In the genomic region with DNA sequence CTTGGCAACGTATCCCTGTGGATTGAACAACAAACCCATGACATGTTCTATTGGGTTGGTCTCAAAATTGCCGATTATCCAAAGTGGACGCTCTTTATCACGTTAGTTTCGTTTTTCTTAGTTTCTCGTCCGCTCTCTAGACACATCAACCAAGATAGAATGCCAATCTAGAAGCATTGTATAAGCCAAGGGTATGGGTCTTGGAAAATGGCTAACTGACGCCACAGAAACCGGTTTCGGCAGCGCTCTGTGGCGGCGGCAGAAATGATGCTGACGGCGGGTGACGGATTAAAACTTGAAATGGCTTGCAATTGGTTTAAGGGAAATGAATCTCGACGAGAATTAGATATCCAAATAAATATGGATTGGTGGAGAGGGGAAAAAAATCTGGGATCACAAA, we compare ENCODE assay signal across 4 worm cellular contexts.
A peak's percentile ranks its signal among the peaks of the same experiment; 100 is the strongest.
TF ChIP-seq lines count a peak whose summit lies in the region.

No protein-coding gene starts in this region.

TF ChIP-seq in whole organism, L1 larva, 84 proteins besides CTCF, POLR2A, EP300 and RAD21:
- peak; percentile 76 for TF ChIP-seq grh-1 (GFP tag; IDR thresholded peaks at IDR 0.05; lab: Robert Waterston, UW)
- TF ChIP-seq zag-1 (tag; optimal IDR thresholded peaks at IDR 0.05; lab: Kevin White, UChicago) = no peak
- TF ChIP-seq nhr-85 (tag; lab: Kevin White, UChicago) = peak; percentile 48
- peak; percentile 29 for TF ChIP-seq blmp-1 (tag; optimal IDR thresholded peaks at IDR 0.05; lab: Kevin White, UChicago)
- peak in 1 of 6 experiments; percentile 3 for TF ChIP-seq elt-3 (tag; optimal IDR thresholded peaks at IDR 0.05; lab: Kevin White, UChicago)

TF ChIP-seq in whole organism, L2 larva, 48 proteins besides CTCF, POLR2A, EP300 and RAD21:
- peak; percentile 33 for TF ChIP-seq peb-1 (tag; optimal IDR thresholded peaks at IDR 0.05; lab: Kevin White, UChicago)
- no peak for TF ChIP-seq lin-13 (GFP tag; optimal IDR thresholded peaks at IDR 0.05; lab: Kevin White, UChicago)
- TF ChIP-seq nhr-21 (tag; optimal IDR thresholded peaks at IDR 0.05; lab: Kevin White, UChicago) = peak; percentile 27

TF ChIP-seq in whole organism, L3 larva, 47 proteins besides CTCF, POLR2A, EP300 and RAD21:
- TF ChIP-seq nhr-77 (tag; optimal IDR thresholded peaks at IDR 0.05; lab: Kevin White, UChicago) (no peak), ama-1 (optimal IDR thresholded peaks at IDR 0.05; lab: Kevin White, UChicago) (peak; percentile 52), nfya-1 (tag; optimal IDR thresholded peaks at IDR 0.05; lab: Kevin White, UChicago; ENCODE audit: insufficient read depth) (peak; percentile 16), fos-1 (tag; optimal IDR thresholded peaks at IDR 0.05; lab: Kevin White, UChicago) (no peak), nhr-25 (tag; optimal IDR thresholded peaks at IDR 0.05; lab: Kevin White, UChicago) (peak; percentile 72)
TF ChIP-seq in whole organism, L3 larva: peak in this region for 3.

TF ChIP-seq in whole organism, L4 larva, 104 proteins besides CTCF, POLR2A, EP300 and RAD21:
- TF ChIP-seq unc-62 (GFP tag; optimal IDR thresholded peaks at IDR 0.05 in 1 of 2; lab: Kevin White, UChicago) (no peak), unc-62 (tag; optimal IDR thresholded peaks at IDR 0.05; lab: Kevin White, UChicago) (no peak), hlh-11 (tag; optimal IDR thresholded peaks at IDR 0.05; lab: Kevin White, UChicago) (peak; percentile 45), madf-5 (GFP tag; IDR thresholded peaks at IDR 0.05; lab: Robert Waterston, UW) (no peak), mxl-3 (GFP tag; optimal IDR thresholded peaks at IDR 0.05; lab: Kevin White, UChicago) (peak; percentile 44)
TF ChIP-seq in whole organism, L4 larva: peak in this region for 2.
